Worm (Caenorhabditis elegans) whole organism, L4/young adult: Measurements from ENCODE around the gene AH10.2.

ENCODE experiments used
- W03F9.2 ChIP-seq: fragments of 150-350 bp; optimal IDR thresholded peaks from 2 replicates; lab custom pipeline; 2014; ENCODE audit warnings: missing biosample characterization, missing genetic modification characterization
- dao-5 ChIP-seq: sonication (generic microtip); optimal IDR thresholded peaks from 2 replicates; lab custom pipeline; 2016; ENCODE audit warnings: missing genotype, missing genetic modification characterization, moderate library complexity, missing compliant biosample characterization
- him-1 ChIP-seq: sonication (generic microtip); optimal IDR thresholded peaks from 2 replicates; lab custom pipeline; 2016; ENCODE audit warnings: missing genotype, missing genetic modification reagents, missing genetic modification characterization, missing compliant biosample characterization

- TF ChIP-seq dao-5 (tag; lab: Kevin White, UChicago) (no peak), him-1 (tag; lab: Kevin White, UChicago) (no peak), W03F9.2 (tag; lab: Kevin White, UChicago) (no peak)
Observed at ce11 chrV:14126341-14126924, 30.1 kb upstream of the AH10.2 start.
